Fruit fly (Drosophila melanogaster) whole organism, larva: ENCODE results near the gene dnc.

Experiments
- noc ChIP-seq: fragments of 200-800 bp; sonication (Bioruptor generic); optimal IDR thresholded peaks from 3 replicates; lab custom pipeline; 2019; ENCODE audit warnings: missing biosample characterization, mild to moderate bottlenecking, missing genetic modification characterization, moderate library complexity

Gene dnc

DNA sequence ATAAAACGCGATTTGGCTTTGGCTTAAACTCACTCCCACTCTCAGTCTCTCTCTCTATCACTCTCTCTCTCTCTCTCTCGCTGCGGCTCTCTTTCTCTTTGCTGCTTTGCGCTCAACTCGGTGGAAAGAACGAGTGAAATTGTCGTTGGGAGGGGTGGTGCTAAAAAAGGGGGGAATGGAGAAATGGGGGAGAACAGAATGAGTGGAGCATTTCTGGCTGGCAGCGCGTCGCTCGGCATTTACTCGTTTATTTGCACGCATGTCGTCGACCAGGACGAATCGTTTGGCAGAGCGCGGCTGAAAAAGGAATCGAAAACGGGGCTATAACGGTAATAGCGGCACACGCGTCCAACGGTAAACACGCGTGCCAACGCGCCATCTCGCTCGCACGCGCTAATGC, at the start of gene dnc:
TSS of gene dnc (plus strand) at position 248 of the 400 bp plus-strand sequence.
- no peak for TF ChIP-seq noc (tag; lab: Kevin White, UChicago)

DNA sequence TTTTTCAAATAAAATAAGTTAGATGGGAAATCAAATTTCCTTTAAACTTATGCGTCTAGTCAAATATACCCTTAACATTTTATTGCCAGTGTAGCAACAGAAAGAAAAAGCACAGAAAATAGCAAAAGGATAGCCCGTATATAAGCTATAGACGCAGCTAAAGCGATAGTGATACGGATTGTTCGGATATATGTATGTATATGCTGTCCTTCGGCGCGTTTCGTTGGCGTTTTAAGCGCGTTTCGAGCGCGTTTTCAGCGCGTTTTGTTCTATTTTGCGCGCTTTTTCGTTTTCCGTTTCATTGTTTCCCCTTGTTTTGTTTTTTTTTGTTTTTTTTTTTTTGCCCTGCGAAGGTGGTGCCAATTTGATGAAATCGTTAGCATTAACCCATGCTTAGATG, 48.7 kb upstream of the dnc start:
- no peak for TF ChIP-seq noc (tag; lab: Kevin White, UChicago)

- TF ChIP-seq noc (tag; lab: Kevin White, UChicago), result no peak
These were observed 44.3 kb upstream of the dnc start for dm6 chrX:3131978-3132377.

DNA sequence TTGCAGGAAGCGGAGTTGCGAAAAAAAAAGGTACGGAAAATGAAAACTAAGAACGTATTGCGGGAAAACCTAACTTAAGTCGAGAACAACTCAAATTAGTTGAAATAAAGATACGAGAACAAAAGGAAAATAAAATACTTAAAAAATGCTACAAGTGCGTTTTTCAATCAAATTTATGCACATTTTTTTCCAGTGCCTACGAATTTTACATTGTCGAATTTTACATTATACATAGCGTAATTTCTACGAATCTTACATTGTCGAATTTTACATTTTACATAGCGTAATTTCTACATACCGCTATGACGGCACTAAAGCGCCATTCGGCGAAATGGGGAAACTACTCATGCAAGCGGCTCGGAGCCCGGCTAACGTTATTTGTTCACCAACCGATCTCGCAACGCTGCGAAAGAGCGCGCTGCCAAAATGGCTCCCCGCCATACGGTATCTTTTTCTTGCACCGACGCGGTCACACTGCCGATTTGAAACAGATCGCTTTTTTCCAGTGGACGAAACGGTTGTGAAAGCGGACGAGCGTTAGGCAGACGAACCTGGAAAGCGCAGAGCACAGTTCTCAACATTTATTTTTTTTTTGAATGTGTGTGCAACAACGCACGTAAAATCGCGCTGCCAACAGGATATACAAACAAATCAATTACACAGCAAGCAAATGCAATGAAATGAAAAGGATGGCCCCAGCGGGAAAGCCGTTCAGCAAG, 41.7 kb upstream of the dnc start, which contains the start of gene N:
TSS of gene N (plus strand) at position 488 of the 719 bp plus-strand sequence.
- TF ChIP-seq noc (tag; lab: Kevin White, UChicago), result no peak

dm6 chrX:3135102-3135393, 41.2 kb upstream of the dnc start:
- TF ChIP-seq noc (tag; lab: Kevin White, UChicago), result no peak

dm6 chrX:3135620-3136019, 40.6 kb upstream of the dnc start:
- TF ChIP-seq noc (tag; lab: Kevin White, UChicago), result no peak

DNA sequence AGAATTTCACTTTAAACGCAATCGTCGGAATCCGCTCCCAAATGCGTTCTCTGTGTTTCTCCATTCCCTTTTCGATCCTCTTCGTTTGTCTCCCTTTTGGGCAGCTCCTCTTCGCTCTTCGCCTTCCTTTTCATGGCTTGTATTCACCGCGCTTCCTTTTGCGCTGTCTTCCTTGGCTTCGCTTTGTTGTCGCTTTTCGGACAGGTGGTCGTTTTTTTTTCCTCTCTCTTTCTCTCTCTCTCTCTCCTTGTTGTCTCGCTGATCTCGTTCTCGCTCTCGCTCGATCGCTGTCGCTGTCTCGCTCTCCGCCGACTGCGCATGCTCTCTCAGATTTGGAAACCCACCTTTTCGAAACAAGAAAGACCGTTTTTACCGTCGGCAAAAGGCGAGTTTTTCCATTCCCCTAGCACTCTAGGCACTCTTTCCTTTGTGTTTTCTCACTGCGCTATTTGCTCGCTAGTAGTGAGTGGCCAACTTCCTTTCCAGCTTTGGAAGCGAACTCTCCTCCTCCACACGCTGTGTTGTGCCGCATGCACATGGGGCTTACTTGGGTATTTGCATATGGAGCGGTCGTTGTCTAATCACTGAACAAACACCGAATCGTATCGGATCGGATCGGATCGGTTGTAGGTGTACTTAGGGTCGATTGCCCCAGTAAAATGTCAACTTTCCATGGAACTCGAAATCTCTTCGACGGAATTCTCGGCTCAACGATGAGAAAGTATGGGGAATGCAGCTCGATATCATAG, 39.7 kb upstream of the dnc start:
- TF ChIP-seq noc (tag; lab: Kevin White, UChicago), result no peak

dm6 chrX:3137853-3138418, 38.3 kb upstream of the dnc start:
- no peak for TF ChIP-seq noc (tag; lab: Kevin White, UChicago)

dm6 chrX:3139961-3140360, 36.3 kb upstream of the dnc start:
- TF ChIP-seq noc (tag; lab: Kevin White, UChicago), result no peak

DNA sequence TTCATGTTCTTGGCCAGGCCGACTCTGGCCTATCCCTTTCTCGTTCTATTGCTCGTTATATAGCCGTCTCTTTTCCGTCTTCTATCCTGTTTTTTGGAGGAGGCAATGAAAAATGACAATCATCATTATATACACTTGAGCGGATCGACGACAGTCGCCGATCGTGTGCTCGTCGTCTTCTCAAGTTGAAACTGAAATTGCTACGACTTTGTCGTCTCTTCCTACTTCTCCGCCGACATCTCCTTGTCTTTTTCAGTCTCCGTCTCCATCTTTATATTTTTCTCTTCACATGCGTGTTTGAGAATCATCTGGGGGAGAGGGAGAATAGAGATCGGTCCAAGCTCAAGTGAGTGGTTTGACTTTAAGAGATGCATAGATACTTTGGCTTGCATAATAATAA, 35.4 kb upstream of the dnc start:
- no peak for TF ChIP-seq noc (tag; lab: Kevin White, UChicago)

DNA sequence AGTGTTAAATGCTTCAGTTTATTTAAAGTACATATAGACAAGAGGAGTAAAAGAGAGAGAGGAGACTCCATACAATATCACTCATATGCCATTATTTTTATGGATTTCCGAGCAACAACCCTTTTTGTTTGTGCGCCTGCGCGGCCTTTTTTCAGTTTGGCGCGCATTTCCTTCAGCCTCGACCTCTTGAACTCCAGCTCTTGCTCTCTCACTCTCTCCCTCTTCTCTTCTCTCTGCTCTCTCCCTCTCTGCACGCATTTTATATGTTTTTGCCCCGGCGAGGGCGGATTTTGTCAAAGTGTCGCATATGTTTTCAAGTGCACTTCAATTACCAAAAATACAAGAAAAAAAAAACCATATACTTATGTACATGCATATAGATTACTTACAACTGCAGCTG, 34.1 kb upstream of the dnc start:
- no peak for TF ChIP-seq noc (tag; lab: Kevin White, UChicago)

DNA sequence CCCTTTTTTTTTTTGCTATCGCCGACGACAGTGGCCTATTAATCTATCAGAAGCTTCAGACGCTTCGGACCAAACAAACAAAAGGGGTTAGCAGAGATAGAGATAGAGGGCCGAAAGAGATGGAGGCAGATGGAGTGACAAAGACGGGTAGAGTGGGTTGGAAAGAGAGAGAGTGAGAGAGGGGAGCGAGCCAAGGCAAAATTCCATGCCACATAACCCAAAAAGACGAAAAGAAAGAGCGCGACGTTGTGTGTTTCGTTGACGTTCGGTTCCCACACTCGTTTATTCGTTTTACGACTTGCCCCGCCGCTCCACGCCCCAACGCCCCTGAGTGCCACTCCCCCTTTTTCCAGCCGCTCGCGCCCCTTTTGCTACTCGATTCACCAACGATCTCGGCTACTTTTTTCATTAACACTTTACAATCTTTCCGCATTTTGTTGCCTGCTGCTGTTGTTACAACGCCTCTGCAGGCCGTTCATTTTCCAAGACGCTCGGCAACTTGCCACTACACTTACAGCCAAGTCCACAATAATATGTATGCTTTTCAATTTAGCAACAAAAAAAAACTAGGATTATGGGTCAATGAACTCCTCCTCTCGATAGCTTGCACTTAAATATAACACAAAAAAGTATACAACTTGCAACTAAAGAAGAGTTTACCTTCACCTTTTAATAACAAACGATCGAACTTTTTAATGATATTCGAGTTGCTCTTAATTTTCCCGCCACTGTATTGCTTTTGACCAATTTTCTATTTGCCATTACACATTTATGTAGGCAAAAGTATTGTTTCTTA, 32.8 kb upstream of the dnc start:
- no peak for TF ChIP-seq noc (tag; lab: Kevin White, UChicago)

- no peak for TF ChIP-seq noc (tag; lab: Kevin White, UChicago)
These were observed 29.2 kb upstream of the dnc start for dm6 chrX:3146995-3147394.

- no peak for TF ChIP-seq noc (tag; lab: Kevin White, UChicago)
These were observed 25.4 kb upstream of the dnc start for dm6 chrX:3150655-3151486.

DNA sequence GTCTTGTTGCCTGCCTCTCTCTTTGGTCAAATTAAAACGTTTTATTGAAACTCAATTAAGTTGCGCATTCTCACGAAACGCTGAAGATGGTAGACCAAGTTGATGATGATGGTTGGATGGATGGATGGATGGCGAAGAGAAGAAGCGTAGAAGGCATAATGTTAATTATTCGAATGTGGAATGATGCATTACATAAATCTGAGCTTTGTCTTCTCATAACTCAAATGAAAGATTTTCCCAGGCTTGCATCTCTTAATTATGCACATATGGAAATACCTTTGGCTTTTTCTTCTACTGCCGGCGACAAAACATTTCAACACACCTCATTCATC, 24.8 kb upstream of the dnc start:
- no peak for TF ChIP-seq noc (tag; lab: Kevin White, UChicago)
